Worm (Caenorhabditis elegans): ENCODE measurements around the gene F14H3.14.

DNA sequence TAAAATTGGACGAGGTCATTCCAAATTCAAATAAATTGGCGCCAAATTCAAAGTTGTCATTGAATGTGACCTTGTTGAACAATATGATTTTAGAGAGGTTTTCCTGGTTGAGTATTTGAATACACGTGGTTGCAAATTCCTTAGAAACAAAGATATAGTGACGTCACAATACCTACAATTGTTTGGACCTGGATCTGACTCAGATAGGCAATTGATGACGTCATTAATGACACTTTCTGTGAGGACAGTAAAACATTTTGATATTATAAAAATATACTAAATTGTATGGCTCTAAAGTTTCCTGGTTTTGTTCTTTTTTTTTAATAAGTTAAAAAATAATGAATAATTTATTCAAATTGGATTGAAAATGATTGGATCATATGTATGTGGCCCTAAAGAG lies 21.3 kb downstream of the F14H3.14 start:
- TF ChIP-seq W03F9.2 (tag; optimal IDR thresholded peaks at IDR 0.05) (no peak), him-1 (tag; optimal IDR thresholded peaks at IDR 0.05) (no peak), dao-5 (tag; optimal IDR thresholded peaks at IDR 0.05) (no peak)

Data from whole organism, L4/young adult.